Fruit fly (Drosophila melanogaster): Measurements from ENCODE around the gene Polr3G.

The Polr3G gene

DNA sequence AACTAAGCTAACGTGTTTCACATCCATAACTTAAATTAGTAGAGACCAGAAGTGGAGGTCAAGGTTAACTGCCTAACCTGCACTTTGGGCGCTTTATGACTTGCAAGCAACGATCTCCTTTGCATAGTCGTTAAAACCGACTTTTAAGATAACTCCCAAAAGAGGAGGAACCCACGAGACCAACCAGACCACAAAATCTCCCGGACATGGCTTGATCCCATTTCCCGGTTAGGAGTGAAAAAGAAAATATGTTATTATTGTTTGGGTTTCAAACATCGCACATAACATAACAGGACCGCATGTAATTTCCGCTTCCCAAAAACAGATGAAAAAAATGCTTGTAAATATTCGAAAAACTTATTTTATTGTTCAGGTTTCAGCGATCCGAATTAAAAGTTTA is 43.6 kb downstream of the Polr3G start:
- no peak for TF ChIP-seq CG17801 (GFP tag; optimal IDR thresholded peaks at IDR 0.05; ENCODE audit: partially characterized antibody)

DNA sequence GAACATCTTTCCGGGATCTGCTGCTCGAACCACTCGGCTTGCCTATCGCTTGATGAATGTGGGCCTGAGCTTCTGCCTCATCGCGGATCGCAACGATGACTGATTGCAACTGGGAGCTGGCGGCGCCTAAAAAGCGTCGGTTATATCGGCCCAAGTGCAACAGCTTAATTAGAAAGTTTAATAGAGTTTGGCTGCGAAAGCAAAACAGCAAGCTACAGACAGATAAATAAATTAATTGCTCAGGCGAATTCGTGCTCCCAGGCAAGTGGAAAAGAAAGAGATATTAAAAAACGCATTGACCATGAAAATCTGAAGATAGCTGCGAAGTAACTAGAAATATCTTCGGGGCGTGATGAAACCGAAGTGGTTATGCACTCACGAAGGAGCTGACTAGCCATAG is 44.3 kb downstream of the Polr3G start, which contains the start of gene CG13728:
Gene CG13728 (minus strand): TSS at position 101 of the 400 bp plus-strand sequence.
- TF ChIP-seq CG17801 (GFP tag; optimal IDR thresholded peaks at IDR 0.05; ENCODE audit: partially characterized antibody): no peak

DNA sequence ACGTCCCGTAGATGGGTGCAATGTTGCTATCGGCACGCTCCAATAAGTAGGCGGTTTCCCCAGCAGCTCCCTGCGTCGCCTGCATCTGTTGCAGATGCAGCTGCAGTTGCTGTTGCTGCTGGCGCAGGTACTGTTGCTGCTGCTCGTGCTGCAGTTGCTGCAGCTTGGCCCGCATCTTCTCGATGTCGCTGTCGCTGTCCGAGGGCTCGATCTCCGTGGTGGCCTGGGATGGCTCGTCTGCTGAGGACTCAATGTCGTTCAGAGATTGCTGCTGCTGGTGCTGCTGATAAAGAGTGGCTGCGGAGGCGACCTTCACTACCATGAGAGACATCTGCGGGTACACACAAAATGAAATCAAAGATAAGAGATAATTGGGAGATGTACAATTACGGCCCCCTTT is 44.9 kb downstream of the Polr3G start:
- no peak for TF ChIP-seq CG17801 (GFP tag; optimal IDR thresholded peaks at IDR 0.05; ENCODE audit: partially characterized antibody)

DNA sequence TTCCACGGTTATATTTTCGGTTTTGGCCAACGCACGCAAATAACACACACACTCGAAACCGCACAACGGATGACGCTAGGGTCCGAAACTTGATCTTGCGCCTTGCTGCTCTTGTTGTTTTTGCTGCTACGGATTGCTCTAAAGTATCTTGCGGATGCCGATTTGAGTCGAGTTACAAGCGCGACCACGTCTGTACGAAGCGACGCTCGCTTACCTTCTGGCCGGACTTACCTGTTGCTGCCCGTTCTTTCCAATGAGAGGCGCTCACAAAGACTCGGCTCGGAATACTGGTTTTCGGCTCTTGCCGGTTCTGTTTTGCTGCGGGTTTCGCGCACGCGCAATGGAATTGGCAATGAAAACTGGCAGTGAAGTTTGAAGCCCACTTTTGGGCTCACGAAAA is 47.6 kb downstream of the Polr3G start, which contains the start of gene Cad74A:
Gene Cad74A (minus strand): TSS at position 220 of the 400 bp plus-strand sequence.
- no peak for TF ChIP-seq CG17801 (GFP tag; optimal IDR thresholded peaks at IDR 0.05; ENCODE audit: partially characterized antibody)

Measured in ovary, adult (tissue).